Fruit fly (Drosophila melanogaster): Measurements from ENCODE around the gene CG32262.

Gene CG32262

DNA sequence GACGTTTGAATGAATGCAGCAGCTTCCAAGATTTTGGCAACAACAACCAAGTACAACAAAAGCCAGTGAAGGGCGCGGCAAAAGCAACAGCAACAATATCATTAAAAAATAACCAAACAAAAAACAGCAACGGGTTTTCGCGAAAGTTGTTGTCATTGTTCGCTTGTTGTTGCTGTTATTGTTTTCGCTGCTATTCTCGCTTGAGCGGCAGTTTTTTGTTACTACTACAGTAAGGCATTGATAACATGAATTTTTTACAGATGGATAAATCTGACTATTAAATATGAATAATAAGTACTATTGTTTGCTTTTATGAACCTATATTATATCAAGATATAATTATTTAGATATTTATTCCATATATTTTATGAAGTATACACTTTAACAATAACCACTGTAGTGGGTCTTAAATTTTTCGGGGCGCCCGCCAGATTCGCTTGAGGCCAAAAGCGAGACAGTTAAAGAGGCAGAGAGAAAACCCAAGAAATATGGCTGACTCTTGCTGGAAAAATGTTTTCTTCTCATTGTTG lies 38.5 kb downstream of the CG32262 start (continued):
- TF ChIP-seq CG4707 (GFP tag; optimal IDR thresholded peaks at IDR 0.05) (peak; percentile 38), nerfin-2 (GFP tag; IDR thresholded peaks at IDR 0.05; ENCODE audit: partially characterized antibody) (no peak), CG11085 (GFP tag; IDR thresholded peaks at IDR 0.05) (peak; percentile 56; the same call in 1 of the 2 replicates), CG17328 (GFP tag; IDR thresholded peaks at IDR 0.05) (peak; percentile 43; the same call in 1 of the 2 replicates), CG32772 (GFP tag; IDR thresholded peaks at IDR 0.05) (peak; percentile 71), CG10543 (GFP tag; optimal IDR thresholded peaks at IDR 0.05) (peak; percentile 65), CG17829 (tag; optimal IDR thresholded peaks at IDR 0.05) (peak; percentile 66), CG8388 (GFP tag; optimal IDR thresholded peaks at IDR 0.05) (peak; percentile 61), CG12104 (GFP tag; optimal IDR thresholded peaks at IDR 0.05) (peak; percentile 27), lola (GFP tag; optimal IDR thresholded peaks at IDR 0.05) (peak in 1 of 3 experiments; percentile 4), CG1024 (GFP tag; IDR thresholded peaks at IDR 0.05) (peak; percentile 37; the same call in 1 of the 2 replicates), fru (optimal IDR thresholded peaks at IDR 0.05) (no peak), zfh2 (GFP tag; optimal IDR thresholded peaks at IDR 0.05) (peak; percentile 15), Hey (tag; optimal IDR thresholded peaks at IDR 0.05) (no peak), ac (GFP tag; optimal IDR thresholded peaks at IDR 0.05) (no peak), yki (optimal IDR thresholded peaks at IDR 0.05) (no peak), tgo (GFP tag; IDR thresholded peaks at IDR 0.05) (peak; percentile 88), eve (GFP tag; optimal IDR thresholded peaks at IDR 0.05) (no peak), Hsf (GFP tag; optimal IDR thresholded peaks at IDR 0.05) (peak; percentile 22), CG16815 (GFP tag; optimal IDR thresholded peaks at IDR 0.05) (peak; percentile 23), tx (GFP tag; optimal IDR thresholded peaks at IDR 0.05) (no peak), trem (tag; optimal IDR thresholded peaks at IDR 0.05) (no peak), pho (GFP tag; optimal IDR thresholded peaks at IDR 0.05) (no peak), CG10321 (GFP tag; IDR thresholded peaks at IDR 0.05) (0 out of 2 replicates have a peak, but pooled peaks have one; percentile 39), mld (GFP tag; IDR thresholded peaks at IDR 0.05; ENCODE audit: partially characterized antibody) (no peak), CG15073 (GFP tag; optimal IDR thresholded peaks at IDR 0.05) (no peak), hkb (optimal IDR thresholded peaks at IDR 0.05) (no peak), hkb (GFP tag; IDR thresholded peaks at IDR 0.05) (peak; percentile 92), Hr3 (GFP tag; optimal IDR thresholded peaks at IDR 0.05) (peak; percentile 60), CG14441 (GFP tag; IDR thresholded peaks at IDR 0.05) (peak; percentile 79), B-H2 (GFP tag; optimal IDR thresholded peaks at IDR 0.05) (peak; percentile 66), CG9932 (GFP tag; IDR thresholded peaks at IDR 0.05) (peak; percentile 89), CG9727 (GFP tag; optimal IDR thresholded peaks at IDR 0.05) (peak; percentile 75), br (optimal IDR thresholded peaks at IDR 0.05) (no peak), CG6254 (GFP tag; optimal IDR thresholded peaks at IDR 0.05) (no peak), Elba2 (GFP tag; optimal IDR thresholded peaks at IDR 0.05) (no peak), CG10979 (tag; optimal IDR thresholded peaks at IDR 0.05) (peak; percentile 25), knrl (GFP tag; IDR thresholded peaks at IDR 0.05; ENCODE audit: partially characterized antibody) (no peak), ap (GFP tag; IDR thresholded peaks at IDR 0.05) (peak; percentile 73), zen2 (GFP tag; IDR thresholded peaks at IDR 0.05; ENCODE audit: partially characterized antibody) (no peak), ro (GFP tag; IDR thresholded peaks at IDR 0.05) (peak; percentile 52; the same call in 1 of the 2 replicates), HLH3B (GFP tag; IDR thresholded peaks at IDR 0.05) (peak; percentile 81), Hr51 (GFP tag; optimal IDR thresholded peaks at IDR 0.05) (peak in 1 of 2 experiments; percentile 88), tap (tag; optimal IDR thresholded peaks at IDR 0.05) (peak; percentile 80), sob (GFP tag; IDR thresholded peaks at IDR 0.05) (peak; percentile 92), corto (GFP tag; optimal IDR thresholded peaks at IDR 0.05) (no peak), HLHmδ (GFP tag; optimal IDR thresholded peaks at IDR 0.05) (no peak), gt (GFP tag; IDR thresholded peaks at IDR 0.05) (no peak), CG7928 (GFP tag; optimal IDR thresholded peaks at IDR 0.05) (no peak), lbe (GFP tag; optimal IDR thresholded peaks at IDR 0.05) (peak; percentile 25), da (GFP tag; optimal IDR thresholded peaks at IDR 0.05) (no peak), dan (GFP tag; IDR thresholded peaks at IDR 0.05) (no peak)
